Fruit fly (Drosophila melanogaster): ENCODE measurements around the gene dib.

dm6 chr3L:4049082-4049481 lies 13.0 kb upstream of the dib start:
- TF ChIP-seq psq (optimal IDR thresholded peaks at IDR 0.05) = no peak
- TF ChIP-seq Sin3A (optimal IDR thresholded peaks at IDR 0.05) = no peak
